Worm (Caenorhabditis elegans): ENCODE results near the gene F25E5.16.
A peak's percentile ranks its signal among the peaks of the same experiment; 100 is the strongest.

Gene F25E5.16

ce11 chrV:7409599-7409998 lies 28.5 kb upstream of the F25E5.16 start, which contains the start of gene R13D7.2:
TSS of gene R13D7.2 (plus strand) at chrV:7409899.
- no peak for TF ChIP-seq let-607 (tag; optimal IDR thresholded peaks at IDR 0.05)
- no peak for TF ChIP-seq bed-1 (GFP tag; IDR thresholded peaks at IDR 0.05)
- no peak for TF ChIP-seq hmg-20 (GFP tag; IDR thresholded peaks at IDR 0.05)
- TF ChIP-seq D2030.7 (GFP tag; IDR thresholded peaks at IDR 0.05): no peak
- TF ChIP-seq C17E4.6 (GFP tag; IDR thresholded peaks at IDR 0.05): no peak
- TF ChIP-seq dox-1 (GFP tag; IDR thresholded peaks at IDR 0.05): no peak
- no peak for TF ChIP-seq ztf-28 (GFP tag; IDR thresholded peaks at IDR 0.05)
- no peak for TF ChIP-seq rec-8 (tag; optimal IDR thresholded peaks at IDR 0.05)
- TF ChIP-seq let-526 (GFP tag; IDR thresholded peaks at IDR 0.05): no peak
- no peak for TF ChIP-seq F57C9.4 (tag; optimal IDR thresholded peaks at IDR 0.05)
- TF ChIP-seq Y79H2A.3 (GFP tag; conservative IDR thresholded peaks at IDR 0.05): no peak
- no peak for TF ChIP-seq K12H6.12 (tag; optimal IDR thresholded peaks at IDR 0.05)

- TF ChIP-seq let-607 (tag; optimal IDR thresholded peaks at IDR 0.05) (no peak), rcor-1 (GFP tag; IDR thresholded peaks at IDR 0.05) (no peak), pha-4 (tag; optimal IDR thresholded peaks at IDR 0.05) (no peak), F10E7.11 (tag; optimal IDR thresholded peaks at IDR 0.05) (no peak), bed-1 (GFP tag; IDR thresholded peaks at IDR 0.05) (no peak), mcd-1 (GFP tag; IDR thresholded peaks at IDR 0.05) (no peak), rec-8 (tag; optimal IDR thresholded peaks at IDR 0.05) (no peak), F49E8.2 (tag; optimal IDR thresholded peaks at IDR 0.05; ENCODE audit: insufficient read depth) (no peak), egl-18 (GFP tag; IDR thresholded peaks at IDR 0.05) (no peak), hlh-12 (tag; optimal IDR thresholded peaks at IDR 0.05) (no peak), aptf-2 (GFP tag; conservative IDR thresholded peaks at IDR 0.05) (no peak), B0261.1 (tag; optimal IDR thresholded peaks at IDR 0.05) (no peak), nhr-27 (tag; optimal IDR thresholded peaks at IDR 0.05) (no peak), madf-6 (GFP tag; IDR thresholded peaks at IDR 0.05) (no peak), cebp-1 (GFP tag; IDR thresholded peaks at IDR 0.05) (no peak), cebp-1 (tag; optimal IDR thresholded peaks at IDR 0.05) (no peak), ceh-27 (GFP tag; optimal IDR thresholded peaks at IDR 0.05) (no peak), T26A5.8 (tag; optimal IDR thresholded peaks at IDR 0.05) (no peak), snpc-1.3 (tag; optimal IDR thresholded peaks at IDR 0.05; ENCODE audit: insufficient read depth) (no peak)
Measured at ce11 chrV:7411695-7412094, 26.4 kb upstream of the F25E5.16 start, which contains the start of gene str-41. TSS of gene str-41 (plus strand) at chrV:7411995.

- TF ChIP-seq F23B12.7 (tag; optimal IDR thresholded peaks at IDR 0.05; ENCODE audit: insufficient read depth): no peak
- TF ChIP-seq ztf-26 (tag; optimal IDR thresholded peaks at IDR 0.05): peak; percentile 57
- TF ChIP-seq C06A6.2 (GFP tag; conservative IDR thresholded peaks at IDR 0.05): 0 out of 2 replicates have a peak, but pooled peaks have one; percentile 15
- TF ChIP-seq lin-40 (tag; optimal IDR thresholded peaks at IDR 0.05): peak; percentile 48
- peak; percentile 97 for TF ChIP-seq ama-1 (optimal IDR thresholded peaks at IDR 0.05)
- no peak for TF ChIP-seq ama-1 (GFP tag; optimal IDR thresholded peaks at IDR 0.05)
Measured at ce11 chrV:7413107-7413774, 24.8 kb upstream of the F25E5.16 start, which contains the start of gene F18E3.11. TSS of gene F18E3.11 (plus strand) at chrV:7413482.
